Fruit fly (Drosophila melanogaster) whole organism, embryonic: Measurements from ENCODE around the gene par-6.
A peak's percentile ranks its signal among the peaks of the same experiment; 100 is the strongest.

Experiments used
- ATbp ChIP-seq: fragments of 200-800 bp; sonication (Bioruptor generic); optimal IDR thresholded peaks from 2 replicates; lab custom pipeline; 2017; ENCODE audit warnings: missing biosample characterization, mild to moderate bottlenecking, missing genetic modification characterization, missing genetic modification reagents
- Atf-2 ChIP-seq: fragments of 200-800 bp; sonication (Bioruptor generic); optimal IDR thresholded peaks from 2 replicates; lab custom pipeline; 2016; ENCODE audit warnings: missing biosample characterization, missing genetic modification characterization
- Awh ChIP-seq: fragments of 200-800 bp; sonication (Bioruptor generic); IDR thresholded peaks from 2 replicates; pipeline ENCODE4, ENCODE4 v1.3.6; 2022; ENCODE audit warnings: missing biosample characterization, missing genetic modification characterization
- BtbVII ChIP-seq: fragments of 200-800 bp; sonication (Bioruptor generic); optimal IDR thresholded peaks from 3 replicates; lab custom pipeline; 2017; ENCODE audit warnings: missing biosample characterization, mild to moderate bottlenecking, missing genetic modification characterization
- CG10654 ChIP-seq: fragments of 200-800 bp; sonication (Bioruptor generic); optimal IDR thresholded peaks from 2 replicates; lab custom pipeline; 2016; ENCODE audit warnings: missing biosample characterization, missing genetic modification characterization
- CG12071 ChIP-seq: fragments of 200-800 bp; sonication (Bioruptor generic); optimal IDR thresholded peaks from 3 replicates; lab custom pipeline; 2018; ENCODE audit warnings: missing biosample characterization, mild to moderate bottlenecking, missing genetic modification characterization
- CG12219 ChIP-seq: fragments of 200-800 bp; sonication (Bioruptor generic); optimal IDR thresholded peaks from 3 replicates; lab custom pipeline; 2018; ENCODE audit warnings: missing biosample characterization, mild to moderate bottlenecking, missing genetic modification characterization
- CG12391 ChIP-seq: fragments of 200-800 bp; sonication (Bioruptor generic); optimal IDR thresholded peaks from 3 replicates; lab custom pipeline; 2018; ENCODE audit warnings: missing biosample characterization, mild to moderate bottlenecking, missing genetic modification characterization, moderate library complexity
- CG12744 ChIP-seq: fragments of 200-800 bp; sonication (Bioruptor generic); optimal IDR thresholded peaks from 2 replicates; lab custom pipeline; 2016; ENCODE audit warnings: missing biosample characterization, missing genetic modification characterization
- CG14860 ChIP-seq: fragments of 200-800 bp; sonication (Bioruptor generic); IDR thresholded peaks from 3 replicates; pipeline ENCODE4 v1.3.6; 2022; ENCODE audit warnings: missing biosample characterization, missing genetic modification characterization; ENCODE audit not compliant: partially characterized antibody
- CG15601 ChIP-seq: fragments of 200-800 bp; sonication (Bioruptor generic); optimal IDR thresholded peaks from 3 replicates; lab custom pipeline; 2019; ENCODE audit warnings: missing biosample characterization, mild to moderate bottlenecking, missing genetic modification characterization, moderate library complexity
- CG1603 ChIP-seq: fragments of 200-800 bp; sonication (Bioruptor generic); optimal IDR thresholded peaks from 2 replicates; lab custom pipeline; 2019; ENCODE audit warnings: missing biosample characterization, mild to moderate bottlenecking, missing genetic modification characterization, moderate library complexity
- CG17359 ChIP-seq: fragments of 200-800 bp; sonication (Bioruptor generic); optimal IDR thresholded peaks from 3 replicates; lab custom pipeline; 2018; ENCODE audit warnings: missing biosample characterization, mild to moderate bottlenecking, missing genetic modification characterization, moderate library complexity
- CG2199 ChIP-seq: fragments of 200-800 bp; sonication (Bioruptor generic); IDR thresholded peaks from 3 replicates; pipeline ENCODE4 v1.3.6; 2022; ENCODE audit warnings: missing biosample characterization, missing genetic modification characterization
- CG30431 ChIP-seq: fragments of 200-800 bp; sonication (Bioruptor generic); optimal IDR thresholded peaks from 2 replicates; lab custom pipeline; 2017; ENCODE audit warnings: missing biosample characterization, missing genetic modification characterization
- CG3163 ChIP-seq: fragments of 200-800 bp; sonication (Bioruptor generic); optimal IDR thresholded peaks from 3 replicates; lab custom pipeline; 2016; ENCODE audit warnings: missing biosample characterization, missing genetic modification characterization
- CG32532 ChIP-seq: fragments of 200-800 bp; sonication (Bioruptor generic); IDR thresholded peaks from 2 replicates; pipeline ENCODE4 v1.3.6; 2022; ENCODE audit warnings: missing biosample characterization, missing genetic modification characterization
- CG33213 ChIP-seq: fragments of 200-800 bp; sonication (Bioruptor generic); optimal IDR thresholded peaks from 3 replicates; lab custom pipeline; 2016; ENCODE audit warnings: missing biosample characterization, missing genetic modification characterization
- CG5953 ChIP-seq: fragments of 200-800 bp; sonication (Bioruptor generic); IDR thresholded peaks from 2 replicates; pipeline ENCODE4 v1.3.6; 2022; ENCODE audit warnings: missing biosample characterization, missing genetic modification characterization
- CG7745 ChIP-seq: fragments of 200-800 bp; sonication (Bioruptor generic); optimal IDR thresholded peaks from 2 replicates; lab custom pipeline; 2018; ENCODE audit warnings: missing biosample characterization, mild to moderate bottlenecking, missing genetic modification characterization, moderate library complexity
- CoRest ChIP-seq: fragments of 200-800 bp; sonication (Bioruptor generic); optimal IDR thresholded peaks from 3 replicates; lab custom pipeline; 2018; ENCODE audit warnings: missing biosample characterization, mild to moderate bottlenecking, missing genetic modification characterization, moderate library complexity
- D ChIP-seq, 2 experiments: fragments of 200-800 bp in 1 of 2; fragments of >200 bp in 1 of 2; sonication (Bioruptor generic) in 1 of 2; optimal IDR thresholded peaks; 2 replicates in 1 of 2; 3 replicates in 1 of 2; lab custom pipeline; 2017; ENCODE audit warnings: mild to moderate bottlenecking in 1 of 2, missing biosample characterization in 1 of 2, missing genetic modification characterization in 1 of 2, missing genetic modification reagents in 1 of 2
- Dad ChIP-seq: fragments of 200-800 bp; sonication (Bioruptor generic); optimal IDR thresholded peaks from 3 replicates; lab custom pipeline; 2016; ENCODE audit warnings: missing biosample characterization, missing genetic modification characterization
- Dek ChIP-seq: fragments of 200-800 bp; sonication (Bioruptor generic); optimal IDR thresholded peaks from 3 replicates; lab custom pipeline; 2019; ENCODE audit warnings: missing biosample characterization, mild to moderate bottlenecking, missing genetic modification characterization, moderate library complexity
- Drgx ChIP-seq: fragments of 200-800 bp; sonication (Bioruptor generic); IDR thresholded peaks from 2 replicates; pipeline ENCODE4 v1.3.6; 2022; ENCODE audit warnings: missing biosample characterization, missing genetic modification characterization
- E2f1 ChIP-seq: fragments of 200-800 bp; sonication (Bioruptor generic); IDR thresholded peaks from 2 replicates; pipeline ENCODE4 v1.3.6; 2022; ENCODE audit warnings: missing biosample characterization, missing genetic modification characterization
- H2.0 ChIP-seq: fragments of 200-800 bp; sonication (Bioruptor generic); IDR thresholded peaks from 2 replicates; pipeline ENCODE4 v1.3.6; 2022; ENCODE audit warnings: missing biosample characterization, missing genetic modification characterization
- HmgZ ChIP-seq: fragments of 200-800 bp; sonication (Bioruptor generic); optimal IDR thresholded peaks from 2 replicates; lab custom pipeline; 2018; ENCODE audit warnings: missing biosample characterization, mild to moderate bottlenecking, missing genetic modification characterization
- Mrtf ChIP-seq: fragments of 200-800 bp; sonication (Bioruptor generic); IDR thresholded peaks from 3 replicates; pipeline ENCODE4 v1.3.6; 2022; ENCODE audit warnings: missing biosample characterization, missing genetic modification characterization
- Scr ChIP-seq: fragments of 200-800 bp; sonication (Bioruptor generic); IDR thresholded peaks from 2 replicates; pipeline ENCODE4 v1.3.6; 2022; ENCODE audit warnings: missing biosample characterization, missing genetic modification characterization; ENCODE audit not compliant: partially characterized antibody
- Usf ChIP-seq: fragments of 200-800 bp; sonication (Bioruptor generic); optimal IDR thresholded peaks from 2 replicates; lab custom pipeline; 2017; ENCODE audit warnings: missing genotype, missing biosample characterization, missing genetic modification characterization
- ato ChIP-seq: fragments of 200-800 bp; sonication (Bioruptor generic); IDR thresholded peaks from 2 replicates; pipeline ENCODE4 v1.3.6; 2022; ENCODE audit warnings: missing biosample characterization, missing genetic modification characterization; ENCODE audit not compliant: partially characterized antibody
- az2 ChIP-seq: fragments of 200-800 bp; sonication (Bioruptor generic); optimal IDR thresholded peaks from 3 replicates; lab custom pipeline; 2016; ENCODE audit warnings: missing biosample characterization, missing genetic modification characterization
- btn ChIP-seq: fragments of 200-800 bp; sonication (Bioruptor generic); optimal IDR thresholded peaks from 2 replicates; lab custom pipeline; 2016; ENCODE audit warnings: missing biosample characterization, missing genetic modification characterization
- chn ChIP-seq: fragments of 200-800 bp; sonication (Bioruptor generic); optimal IDR thresholded peaks from 2 replicates; lab custom pipeline; 2016; ENCODE audit warnings: missing biosample characterization, missing genetic modification characterization
- ci ChIP-seq: fragments of 200-800 bp; sonication (Bioruptor generic); IDR thresholded peaks from 3 replicates; pipeline ENCODE4 v1.3.6; 2022; ENCODE audit warnings: missing biosample characterization, missing genetic modification characterization
- fd3F ChIP-seq: fragments of 200-800 bp; sonication (Bioruptor generic); optimal IDR thresholded peaks from 2 replicates; lab custom pipeline; 2018; ENCODE audit warnings: missing biosample characterization, mild to moderate bottlenecking, missing genetic modification characterization, moderate library complexity
- fu2 ChIP-seq: fragments of 200-800 bp; sonication (Bioruptor generic); optimal IDR thresholded peaks from 2 replicates; lab custom pipeline; 2016; ENCODE audit warnings: missing biosample characterization, missing genetic modification characterization
- h ChIP-seq: fragments of >200 bp; optimal IDR thresholded peaks from 2 replicates; lab custom pipeline; 2017
- jumu ChIP-seq: fragments of 200-800 bp; sonication (Bioruptor generic); optimal IDR thresholded peaks from 3 replicates; lab custom pipeline; 2016; ENCODE audit warnings: missing biosample characterization, missing genetic modification characterization
- p53 ChIP-seq: fragments of 200-800 bp; sonication (Bioruptor generic); optimal IDR thresholded peaks from 2 replicates; lab custom pipeline; 2016; ENCODE audit warnings: missing biosample characterization, missing genetic modification characterization
- pfk ChIP-seq: fragments of 200-800 bp; sonication (Bioruptor generic); optimal IDR thresholded peaks from 2 replicates; lab custom pipeline; 2018; ENCODE audit warnings: missing biosample characterization, mild to moderate bottlenecking, missing genetic modification characterization, moderate library complexity
- salm ChIP-seq: fragments of 200-800 bp; sonication (Bioruptor generic); optimal IDR thresholded peaks from 2 replicates; lab custom pipeline; 2018; ENCODE audit warnings: missing biosample characterization, mild to moderate bottlenecking, missing genetic modification characterization
- tap ChIP-seq: fragments of 200-800 bp; optimal IDR thresholded peaks from 3 replicates; lab custom pipeline; 2019; ENCODE audit warnings: missing biosample characterization, mild to moderate bottlenecking, missing genetic modification characterization, moderate library complexity
- tup ChIP-seq: fragments of 200-800 bp; sonication (Bioruptor generic); optimal IDR thresholded peaks from 2 replicates; lab custom pipeline; 2016; ENCODE audit warnings: missing biosample characterization, mild to moderate bottlenecking, missing genetic modification characterization, moderate library complexity
- wdn ChIP-seq: fragments of 200-800 bp; sonication (Bioruptor generic); IDR thresholded peaks from 2 replicates; pipeline ENCODE4 v1.3.6; 2022; ENCODE audit warnings: missing biosample characterization, missing genetic modification characterization
- yki ChIP-seq: fragments of >200 bp; optimal IDR thresholded peaks from 3 replicates; lab custom pipeline; 2018
- z ChIP-seq: fragments of 200-800 bp; sonication (Bioruptor generic); IDR thresholded peaks from 3 replicates; pipeline ENCODE4 v1.3.6; 2022; ENCODE audit warnings: missing biosample characterization, missing genetic modification characterization
- zen ChIP-seq: fragments of 200-800 bp; sonication (Bioruptor generic); optimal IDR thresholded peaks from 3 replicates; lab custom pipeline; 2018; ENCODE audit warnings: missing biosample characterization, mild to moderate bottlenecking, missing genetic modification characterization, moderate library complexity

par-6 gene

dm6 chrX:17658207-17659118, 44.7 kb upstream of the par-6 start (continued):
- no peak for TF ChIP-seq CG33213 (GFP tag; lab: Kevin White, UChicago)
- TF ChIP-seq Mrtf (GFP tag; lab: Robert Waterston, UW), result no peak
- peak; percentile 6 for TF ChIP-seq CG12219
- peak; percentile 39; the same call in 1 of the 2 replicates for TF ChIP-seq CG32532 (GFP tag; lab: Robert Waterston, UW)
- TF ChIP-seq CG15601 (tag; lab: Kevin White, UChicago), result peak; percentile 38
- TF ChIP-seq fu2 (GFP tag; lab: Kevin White, UChicago), result no peak
- no peak for TF ChIP-seq CG5953 (GFP tag; lab: Robert Waterston, UW)
- TF ChIP-seq HmgZ (tag; lab: Kevin White, UChicago), result no peak
- peak; percentile 19 for TF ChIP-seq CG3163
- no peak for TF ChIP-seq tap (tag; lab: Kevin White, UChicago)
- no peak for TF ChIP-seq h (lab: Kevin White, UChicago)
- TF ChIP-seq CG30431 (GFP tag; lab: Kevin White, UChicago), result no peak
- TF ChIP-seq ci, result peak; percentile 48; the same call in 1 of the 3 replicates
- no peak for TF ChIP-seq zen (tag; lab: Kevin White, UChicago)
- TF ChIP-seq pfk (GFP tag; lab: Kevin White, UChicago), result no peak
- no peak for TF ChIP-seq Dad (GFP tag; lab: Kevin White, UChicago)
- TF ChIP-seq p53, result no peak
- no peak for TF ChIP-seq D (optimal IDR thresholded peaks at IDR 0.05; lab: Kevin White, UChicago)
- no peak for TF ChIP-seq D (GFP tag; optimal IDR thresholded peaks at IDR 0.05; lab: Kevin White, UChicago)
- 0 out of 2 replicates have a peak, but pooled peaks have one; percentile 10 for TF ChIP-seq wdn (GFP tag; lab: Robert Waterston, UW)
- TF ChIP-seq CG14860, result no peak
- TF ChIP-seq BtbVII (GFP tag; lab: Kevin White, UChicago), result peak; percentile 31
- TF ChIP-seq CG2199 (GFP tag; lab: Robert Waterston, UW), result 0 out of 3 replicates have a peak, but pooled peaks have one; percentile 24
- TF ChIP-seq salm (tag; lab: Kevin White, UChicago), result no peak
- TF ChIP-seq ATbp, result peak; percentile 50
- TF ChIP-seq CoRest (tag; lab: Kevin White, UChicago), result no peak
- no peak for TF ChIP-seq Awh
- no peak for TF ChIP-seq fd3F (GFP tag; lab: Kevin White, UChicago)
- no peak for TF ChIP-seq CG1603 (tag; lab: Kevin White, UChicago)
- no peak for TF ChIP-seq az2 (GFP tag; lab: Kevin White, UChicago)
- TF ChIP-seq CG17359 (tag; lab: Kevin White, UChicago), result peak; percentile 4
- peak; percentile 3 for TF ChIP-seq CG12071
- no peak for TF ChIP-seq CG12744 (GFP tag; lab: Kevin White, UChicago)
- no peak for TF ChIP-seq chn (GFP tag; lab: Kevin White, UChicago)
- no peak for TF ChIP-seq Scr (GFP tag; lab: Robert Waterston, UW)
- no peak for TF ChIP-seq tup (GFP tag; lab: Kevin White, UChicago)
- no peak for TF ChIP-seq yki (lab: Kevin White, UChicago)
- TF ChIP-seq Usf, result no peak
- no peak for TF ChIP-seq Dek (tag; lab: Kevin White, UChicago)
- TF ChIP-seq ato (GFP tag; lab: Robert Waterston, UW), result no peak
- 0 out of 3 replicates have a peak, but pooled peaks have one; percentile 8 for TF ChIP-seq z (GFP tag; lab: Robert Waterston, UW)
- TF ChIP-seq H2.0 (GFP tag; lab: Robert Waterston, UW), result no peak
- TF ChIP-seq CG7745 (tag; lab: Kevin White, UChicago), result no peak
- no peak for TF ChIP-seq btn (GFP tag; lab: Kevin White, UChicago)
- TF ChIP-seq CG12391, result no peak
- no peak for TF ChIP-seq jumu (GFP tag; lab: Kevin White, UChicago)
- TF ChIP-seq E2f1 (GFP tag; lab: Robert Waterston, UW), result no peak
- no peak for TF ChIP-seq CG10654 (GFP tag; lab: Kevin White, UChicago)
- TF ChIP-seq Atf-2 (GFP tag; lab: Kevin White, UChicago), result no peak
- 0 out of 2 replicates have a peak, but pooled peaks have one; percentile 19 for TF ChIP-seq Drgx (GFP tag; lab: Robert Waterston, UW)
